Worm (Caenorhabditis elegans) whole organism, L1 larva: ENCODE data around the gene Y46G5A.34.
"Not testable (repeated sequence)": the region's sequence is repeated elsewhere in the genome, so short reads cannot be mapped to it uniquely, and the experiment has no call there.

Experiments
- C04F5.9 ChIP-seq: sonication (generic microtip); optimal IDR thresholded peaks from 2 replicates; lab custom pipeline; 2016; ENCODE audit warnings: missing genetic modification characterization, missing compliant biosample characterization
- F16B12.6 ChIP-seq: fragments of 150-350 bp; optimal IDR thresholded peaks from 2 replicates; lab custom pipeline; 2014; ENCODE audit warnings: missing biosample characterization, missing genetic modification characterization
- Y116A8C.19 ChIP-seq: sonication (generic microtip); optimal IDR thresholded peaks from 2 replicates; lab custom pipeline; 2016; ENCODE audit warnings: missing compliant biosample characterization, missing genetic modification characterization, borderline replicate concordance
- alr-1 ChIP-seq: fragments of 200-800 bp; sonication (Bioruptor generic); optimal IDR thresholded peaks from 2 replicates; lab custom pipeline; 2018; ENCODE audit warnings: borderline replicate concordance, mild to moderate bottlenecking, missing genetic modification characterization, missing compliant biosample characterization
- ceh-82 ChIP-seq, 3 experiments: fragments of 150-350 bp in 1 of 3; sonication (generic microtip) in 2 of 3; optimal IDR thresholded peaks; 2 replicates each; lab custom pipeline; 2014 to 2017; ENCODE audit warnings: missing biosample characterization in 3 of 3, missing genetic modification characterization in 3 of 3
- ceh-88 ChIP-seq: fragments of 200-800 bp; sonication (Bioruptor generic); IDR thresholded peaks from 2 replicates; pipeline ENCODE4 v1.3.6; 2022; ENCODE audit warnings: missing genetic modification characterization, missing compliant biosample characterization
- ces-1 ChIP-seq: fragments of 150-350 bp; optimal IDR thresholded peaks from 2 replicates; lab custom pipeline; 2014; ENCODE audit warnings: missing biosample characterization, missing genetic modification reagents, missing genetic modification characterization
- dpl-1 ChIP-seq, 3 experiments: fragments of 150-350 bp in 2 of 3; sonication (generic microtip) in 1 of 3; optimal IDR thresholded peaks; 2 replicates each; lab custom pipeline; 2014 to 2017; ENCODE audit warnings: missing biosample characterization in 3 of 3, missing genetic modification characterization in 3 of 3, missing genetic modification reagents in 3 of 3
- elt-2 ChIP-seq: sonication (generic microtip); optimal IDR thresholded peaks from 2 replicates; lab custom pipeline; 2016; ENCODE audit warnings: missing genetic modification characterization, mild to moderate bottlenecking, inconsistent platforms, missing compliant biosample characterization, missing genetic modification reagents
- elt-3 ChIP-seq, 6 experiments: fragments of 150-350 bp in 1 of 6; sonication (generic microtip); optimal IDR thresholded peaks; 2 replicates each; lab custom pipeline; 2017 to 2018; ENCODE audit warnings: missing biosample characterization in 6 of 6, missing genetic modification characterization in 6 of 6, inconsistent platforms in 1 of 6
- ets-5 ChIP-seq: fragments of 200-800 bp; sonication (Bioruptor generic); IDR thresholded peaks from 2 replicates; pipeline ENCODE4 v1.3.6; 2022; ENCODE audit warnings: missing genetic modification characterization, missing compliant biosample characterization
- fkh-10 ChIP-seq: sonication (generic microtip); optimal IDR thresholded peaks from 2 replicates; lab custom pipeline; 2017; ENCODE audit warnings: missing biosample characterization, missing genetic modification reagents, missing genetic modification characterization
- fkh-8 ChIP-seq: sonication (generic microtip); optimal IDR thresholded peaks from 2 replicates; lab custom pipeline; 2016; ENCODE audit warnings: mild to moderate bottlenecking, missing genetic modification characterization, missing compliant biosample characterization
- grh-1 ChIP-seq: fragments of 200-800 bp; sonication (Bioruptor generic); IDR thresholded peaks from 2 replicates; pipeline ENCODE4 v1.3.6; 2022; ENCODE audit warnings: missing genetic modification reagents, missing genetic modification characterization, missing compliant biosample characterization
- hlh-4 ChIP-seq: sonication (generic microtip); optimal IDR thresholded peaks from 2 replicates; lab custom pipeline; 2016; ENCODE audit warnings: mild to moderate bottlenecking, missing genetic modification characterization, missing compliant biosample characterization
- irx-1 ChIP-seq: sonication (generic microtip); optimal IDR thresholded peaks from 2 replicates; lab custom pipeline; 2016; ENCODE audit warnings: missing genetic modification characterization, missing compliant biosample characterization
- jun-1 ChIP-seq: fragments of 150-350 bp; optimal IDR thresholded peaks from 2 replicates; lab custom pipeline; 2014; ENCODE audit warnings: missing biosample characterization, missing genetic modification reagents, missing genetic modification characterization
- lin-14 ChIP-seq: fragments of 200-800 bp; sonication (Bioruptor generic); optimal IDR thresholded peaks from 2 replicates; lab custom pipeline; 2018; ENCODE audit warnings: mild to moderate bottlenecking, missing genetic modification characterization, moderate library complexity, missing compliant biosample characterization
- lin-35 ChIP-seq, 2 experiments: fragments of 150-350 bp; optimal IDR thresholded peaks; 2 replicates each; lab custom pipeline; 2014; ENCODE audit warnings: missing biosample characterization in 2 of 2, missing genetic modification characterization in 2 of 2, missing genetic modification reagents in 2 of 2
- lsy-2 ChIP-seq, 2 experiments: fragments of 150-350 bp; optimal IDR thresholded peaks; 2 replicates each; lab custom pipeline; 2014; ENCODE audit warnings: missing biosample characterization in 2 of 2, missing genetic modification characterization in 2 of 2
- mab-9 ChIP-seq: fragments of 200-800 bp; sonication (Bioruptor generic); IDR thresholded peaks from 2 replicates; pipeline ENCODE4 v1.3.6; 2022; ENCODE audit warnings: missing genetic modification reagents, missing genetic modification characterization, missing compliant biosample characterization
- mdl-1 ChIP-seq, 2 experiments: fragments of 150-350 bp; optimal IDR thresholded peaks; 2 replicates each; lab custom pipeline; 2014 to 2017; ENCODE audit warnings: missing biosample characterization in 2 of 2, missing genetic modification characterization in 2 of 2, inconsistent platforms in 1 of 2
- mef-2 ChIP-seq: fragments of 150-350 bp; optimal IDR thresholded peaks from 2 replicates; lab custom pipeline; 2014; ENCODE audit warnings: missing biosample characterization, missing genetic modification characterization
- mep-1 ChIP-seq: fragments of 150-350 bp; optimal IDR thresholded peaks from 2 replicates; lab custom pipeline; 2014; ENCODE audit warnings: missing biosample characterization, missing genetic modification characterization
- nhr-19 ChIP-seq: fragments of 200-800 bp; sonication (Bioruptor generic); conservative IDR thresholded peaks from 2 replicates; pipeline ENCODE4 v1.3.6; 2022; ENCODE audit warnings: missing genetic modification characterization, missing compliant biosample characterization
- nhr-28 ChIP-seq: fragments of 150-350 bp; optimal IDR thresholded peaks from 2 replicates; lab custom pipeline; 2014; ENCODE audit warnings: missing biosample characterization, missing genetic modification characterization
- nhr-47 ChIP-seq: sonication (generic microtip); optimal IDR thresholded peaks from 2 replicates; lab custom pipeline; 2016; ENCODE audit warnings: mild to moderate bottlenecking, missing genetic modification characterization, moderate library complexity, missing compliant biosample characterization
- nhr-71 ChIP-seq: sonication (generic microtip); optimal IDR thresholded peaks from 2 replicates; lab custom pipeline; 2016; ENCODE audit warnings: mild to moderate bottlenecking, missing genetic modification characterization, moderate library complexity, missing compliant biosample characterization
- nhr-77 ChIP-seq: fragments of 150-350 bp; optimal IDR thresholded peaks from 2 replicates; lab custom pipeline; 2014; ENCODE audit warnings: missing biosample characterization, missing genetic modification characterization
- nhr-85 ChIP-seq: sonication (generic microtip); peaks from one replicate; lab custom pipeline; 2016; ENCODE audit warnings: missing genetic modification characterization, inconsistent platforms, missing compliant biosample characterization
- pqm-1 ChIP-seq: sonication (generic microtip); optimal IDR thresholded peaks from 3 replicates; lab custom pipeline; 2017; ENCODE audit warnings: missing biosample characterization, missing genetic modification characterization
- snu-23 ChIP-seq: sonication (generic microtip); optimal IDR thresholded peaks from 2 replicates; lab custom pipeline; 2016; ENCODE audit warnings: missing genetic modification characterization, missing compliant biosample characterization
- sptf-1 ChIP-seq: fragments of 150-350 bp; optimal IDR thresholded peaks from 2 replicates; lab custom pipeline; 2014; ENCODE audit warnings: missing biosample characterization, missing genetic modification characterization
- sup-37 ChIP-seq: fragments of 200-800 bp; sonication (Bioruptor generic); optimal IDR thresholded peaks from 2 replicates; lab custom pipeline; 2018; ENCODE audit warnings: mild to moderate bottlenecking, missing genetic modification characterization, missing compliant biosample characterization
- tbx-2 ChIP-seq: sonication (generic microtip); optimal IDR thresholded peaks from 2 replicates; lab custom pipeline; 2016; ENCODE audit warnings: missing genetic modification characterization, missing compliant biosample characterization
- tlp-1 ChIP-seq: fragments of 150-350 bp; optimal IDR thresholded peaks from 2 replicates; lab custom pipeline; 2014; ENCODE audit warnings: missing biosample characterization, missing genetic modification characterization
- unc-30 ChIP-seq: sonication (generic microtip); optimal IDR thresholded peaks from 2 replicates; lab custom pipeline; 2017; ENCODE audit warnings: missing biosample characterization, missing genetic modification characterization
- unc-62 ChIP-seq: fragments of 150-350 bp; optimal IDR thresholded peaks from 2 replicates; lab custom pipeline; 2014; ENCODE audit warnings: missing biosample characterization, missing genetic modification reagents, missing genetic modification characterization
- unc-86 ChIP-seq: sonication (generic microtip); optimal IDR thresholded peaks from 2 replicates; lab custom pipeline; 2016; ENCODE audit warnings: missing genetic modification characterization, missing compliant biosample characterization
- unc-98 ChIP-seq: fragments of 200-800 bp; sonication (Bioruptor generic); IDR thresholded peaks from 2 replicates; pipeline ENCODE4 v1.3.6; 2022; ENCODE audit warnings: missing genetic modification characterization, missing compliant biosample characterization
- xbp-1 ChIP-seq: sonication (generic microtip); optimal IDR thresholded peaks from 2 replicates; lab custom pipeline; 2016; ENCODE audit warnings: missing genetic modification characterization, missing compliant biosample characterization

Y46G5A.34 gene

ce11 chrII:12739306-12739705 lies 37.2 kb upstream of the Y46G5A.34 start:
- no peak for TF ChIP-seq elt-3 (tag; optimal IDR thresholded peaks at IDR 0.05; lab: Kevin White, UChicago)
- TF ChIP-seq nhr-47, result no peak
- TF ChIP-seq xbp-1 (tag; lab: Kevin White, UChicago), result no peak
- TF ChIP-seq mep-1 (tag; lab: Kevin White, UChicago), result no peak
- no peak for TF ChIP-seq fkh-8 (tag; lab: Kevin White, UChicago)
- no peak for TF ChIP-seq sup-37 (GFP tag; lab: Kevin White, UChicago)
- TF ChIP-seq unc-62 (GFP tag; lab: Kevin White, UChicago), result no peak
- TF ChIP-seq fkh-10 (GFP tag; lab: Kevin White, UChicago), result no peak
- no peak for TF ChIP-seq C04F5.9
- TF ChIP-seq lsy-2 (tag; optimal IDR thresholded peaks at IDR 0.05; lab: Kevin White, UChicago), result no peak
- TF ChIP-seq nhr-28, result no peak
- TF ChIP-seq pqm-1, result no peak
- TF ChIP-seq nhr-85, result no peak
- TF ChIP-seq, all 84 proteins: peak for 0

ce11 chrII:12753725-12754124 lies 22.8 kb upstream of the Y46G5A.34 start, which contains the start of gene Y46G5A.39:
Gene Y46G5A.39 (minus strand): TSS chrII:12753825.
- not testable (repeated sequence) for TF ChIP-seq ceh-88 (GFP tag; lab: Robert Waterston, UW); Y116A8C.19 (tag; lab: Kevin White, UChicago); lin-14 (GFP tag; lab: Kevin White, UChicago)

- TF ChIP-seq dpl-1 (GFP tag; optimal IDR thresholded peaks at IDR 0.05; lab: Kevin White, UChicago) (no peak), nhr-47 (no peak)
These were observed 20.3 kb upstream of the Y46G5A.34 start, which contains the start of the genes Y46G5A.7 and Y46G5A.8 for ce11 chrII:12756180-12756579. Gene Y46G5A.7 (minus strand): TSS chrII:12756332. Gene Y46G5A.8 (plus strand): TSS chrII:12756338.

ce11 chrII:12760497-12760896 lies 16.0 kb upstream of the Y46G5A.34 start, which contains the start of gene cnp-2:
Gene cnp-2 (plus strand): TSS chrII:12760797.
- TF ChIP-seq F16B12.6, result no peak
- no peak for TF ChIP-seq elt-3 (tag; optimal IDR thresholded peaks at IDR 0.05; lab: Kevin White, UChicago)
- TF ChIP-seq elt-2 (tag; lab: Kevin White, UChicago), result no peak
- no peak for TF ChIP-seq ces-1
- no peak for TF ChIP-seq mef-2 (tag; lab: Kevin White, UChicago)
- no peak for TF ChIP-seq mdl-1 (tag; optimal IDR thresholded peaks at IDR 0.05; lab: Kevin White, UChicago)
- no peak for TF ChIP-seq unc-86 (tag; lab: Kevin White, UChicago)
- TF ChIP-seq hlh-4 (tag; lab: Kevin White, UChicago), result no peak
- TF ChIP-seq tlp-1 (tag; lab: Kevin White, UChicago), result no peak
- no peak for TF ChIP-seq unc-30
- no peak for TF ChIP-seq sup-37 (GFP tag; lab: Kevin White, UChicago)
- TF ChIP-seq alr-1 (tag; lab: Kevin White, UChicago), result no peak
- TF ChIP-seq C04F5.9, result no peak
- TF ChIP-seq tbx-2, result no peak
- TF ChIP-seq nhr-71 (tag; lab: Kevin White, UChicago), result no peak
- TF ChIP-seq jun-1 (tag; lab: Kevin White, UChicago), result no peak
- TF ChIP-seq irx-1 (tag; lab: Kevin White, UChicago), result no peak
- no peak for TF ChIP-seq ets-5 (GFP tag; lab: Robert Waterston, UW)

ce11 chrII:12764476-12764875 lies 12.0 kb upstream of the Y46G5A.34 start:
- TF ChIP-seq nhr-77 (no peak), lin-14 (GFP tag; lab: Kevin White, UChicago) (no peak), mab-9 (GFP tag; lab: Robert Waterston, UW) (no peak), grh-1 (GFP tag; lab: Robert Waterston, UW) (no peak), nhr-19 (GFP tag; lab: Robert Waterston, UW) (no peak), snu-23 (GFP tag; lab: Kevin White, UChicago) (no peak), lin-35 (GFP tag; optimal IDR thresholded peaks at IDR 0.05; lab: Kevin White, UChicago) (no peak), sup-37 (GFP tag; lab: Kevin White, UChicago) (no peak), ceh-82 (tag; optimal IDR thresholded peaks at IDR 0.05; lab: Kevin White, UChicago) (no peak), unc-86 (tag; lab: Kevin White, UChicago) (no peak), sptf-1 (tag; lab: Kevin White, UChicago) (no peak), C04F5.9 (no peak), ceh-88 (GFP tag; lab: Robert Waterston, UW) (no peak), unc-98 (GFP tag; lab: Robert Waterston, UW) (no peak)
